Fruit fly (Drosophila melanogaster) whole organism, prepupa: ENCODE results near the gene CG4004.

Experiments
- Blimp-1 ChIP-seq: fragments of 200-800 bp; sonication (Bioruptor generic); optimal IDR thresholded peaks from 3 replicates; lab custom pipeline; 2017; ENCODE audit warnings: missing biosample characterization, missing genetic modification characterization, mild to moderate bottlenecking, moderate library complexity, missing genetic modification reagents
- CG10631 ChIP-seq: fragments of 200-800 bp; sonication (Bioruptor generic); optimal IDR thresholded peaks from 2 replicates; lab custom pipeline; 2016; ENCODE audit warnings: missing biosample characterization, missing genetic modification characterization
- CG10669 ChIP-seq: fragments of 200-800 bp; sonication (Bioruptor generic); optimal IDR thresholded peaks from 3 replicates; lab custom pipeline; 2018; ENCODE audit warnings: missing biosample characterization, mild to moderate bottlenecking, missing genetic modification characterization, moderate library complexity
- CG11294 ChIP-seq: fragments of 200-800 bp; sonication (Bioruptor generic); IDR thresholded peaks from 2 replicates; pipeline ENCODE4 v1.3.6; 2022; ENCODE audit warnings: missing biosample characterization, missing genetic modification characterization
- CG11762 ChIP-seq: fragments of 200-800 bp; sonication (Bioruptor generic); optimal IDR thresholded peaks from 3 replicates; lab custom pipeline; 2016; ENCODE audit warnings: missing biosample characterization, missing genetic modification characterization; ENCODE audit not compliant: insufficient read depth
- CG11902 ChIP-seq: fragments of 200-800 bp; sonication (Bioruptor generic); optimal IDR thresholded peaks from 3 replicates; lab custom pipeline; 2016; ENCODE audit warnings: missing biosample characterization, missing genetic modification characterization
- CG15336 ChIP-seq: fragments of 200-800 bp; sonication (Bioruptor generic); IDR thresholded peaks from 2 replicates; pipeline ENCODE4 v1.3.6; 2022; ENCODE audit warnings: missing biosample characterization, missing genetic modification characterization
- CG31627 ChIP-seq: fragments of 200-800 bp; sonication (Bioruptor generic); optimal IDR thresholded peaks from 3 replicates; lab custom pipeline; 2016; ENCODE audit warnings: missing biosample characterization, missing genetic modification characterization
- CG3919 ChIP-seq: fragments of 200-800 bp; sonication (Bioruptor generic); optimal IDR thresholded peaks from 3 replicates; lab custom pipeline; 2016; ENCODE audit warnings: missing biosample characterization, missing genetic modification characterization
- CG4318 ChIP-seq: fragments of 200-800 bp; sonication (Bioruptor generic); optimal IDR thresholded peaks from 3 replicates; lab custom pipeline; 2017; ENCODE audit warnings: missing biosample characterization, mild to moderate bottlenecking, missing genetic modification characterization
- CG6792 ChIP-seq: fragments of 200-800 bp; sonication (Bioruptor generic); optimal IDR thresholded peaks from 3 replicates; lab custom pipeline; 2016; ENCODE audit warnings: missing biosample characterization, missing genetic modification characterization
- CG6854 ChIP-seq: fragments of 200-800 bp; sonication (Bioruptor generic); optimal IDR thresholded peaks from 2 replicates; lab custom pipeline; 2017; ENCODE audit warnings: missing biosample characterization, mild to moderate bottlenecking, missing genetic modification characterization
- CG8119 ChIP-seq: fragments of 200-800 bp; sonication (Bioruptor generic); IDR thresholded peaks from 3 replicates; pipeline ENCODE4 v1.3.6; 2022; ENCODE audit warnings: missing biosample characterization, missing genetic modification characterization
- CG8632 ChIP-seq: fragments of 200-800 bp; sonication (Bioruptor generic); optimal IDR thresholded peaks from 3 replicates; lab custom pipeline; 2016; ENCODE audit warnings: missing biosample characterization, missing genetic modification characterization
- Eip75B ChIP-seq: fragments of 200-800 bp; sonication (Bioruptor generic); optimal IDR thresholded peaks from 3 replicates; lab custom pipeline; 2016; ENCODE audit warnings: missing biosample characterization, missing genetic modification characterization
- Eip78C ChIP-seq: fragments of 200-800 bp; sonication (Bioruptor generic); peaks from one replicate; lab custom pipeline; 2016; ENCODE audit warnings: missing biosample characterization, missing genetic modification characterization
- Eip93F ChIP-seq: fragments of 200-800 bp; sonication (Bioruptor generic); optimal IDR thresholded peaks from 2 replicates; lab custom pipeline; 2016; ENCODE audit warnings: missing biosample characterization, mild to moderate bottlenecking, missing genetic modification characterization
- Ets21C ChIP-seq: fragments of 200-800 bp; sonication (Bioruptor generic); optimal IDR thresholded peaks from 3 replicates; lab custom pipeline; 2016; ENCODE audit warnings: missing biosample characterization, missing genetic modification characterization
- Hr38 ChIP-seq: sonication (Bioruptor generic); optimal IDR thresholded peaks from 2 replicates; lab custom pipeline; 2016; ENCODE audit warnings: missing biosample characterization, missing genetic modification characterization
- Hr39 ChIP-seq: fragments of 200-800 bp; sonication (Bioruptor generic); optimal IDR thresholded peaks from 2 replicates; lab custom pipeline; 2016; ENCODE audit warnings: missing biosample characterization, missing genetic modification characterization
- Hr4 ChIP-seq: fragments of 200-800 bp; sonication (Bioruptor generic); optimal IDR thresholded peaks from 3 replicates; lab custom pipeline; 2016; ENCODE audit warnings: missing biosample characterization, missing genetic modification characterization
- Lpt ChIP-seq: fragments of 200-800 bp; sonication (Bioruptor generic); optimal IDR thresholded peaks from 3 replicates; lab custom pipeline; 2016; ENCODE audit warnings: missing biosample characterization, missing genetic modification characterization
- Met ChIP-seq: fragments of 200-800 bp; sonication (Bioruptor generic); optimal IDR thresholded peaks from 3 replicates; lab custom pipeline; 2016; ENCODE audit warnings: missing biosample characterization, missing genetic modification characterization
- OdsH ChIP-seq: fragments of 200-800 bp; sonication (Bioruptor generic); optimal IDR thresholded peaks from 3 replicates; lab custom pipeline; 2016; ENCODE audit warnings: missing biosample characterization, missing genetic modification characterization
- Smox ChIP-seq: fragments of 200-800 bp; sonication (Bioruptor generic); optimal IDR thresholded peaks from 3 replicates; lab custom pipeline; 2016; ENCODE audit warnings: missing biosample characterization, missing genetic modification characterization
- Sox102F ChIP-seq: fragments of 200-800 bp; sonication (Bioruptor generic); optimal IDR thresholded peaks from 2 replicates; lab custom pipeline; 2016; ENCODE audit warnings: missing biosample characterization, mild to moderate bottlenecking, missing genetic modification characterization
- Sox15 ChIP-seq: fragments of 200-800 bp; sonication (Bioruptor generic); optimal IDR thresholded peaks from 3 replicates; lab custom pipeline; 2016; ENCODE audit warnings: missing biosample characterization, missing genetic modification characterization
- acj6 ChIP-seq: fragments of 200-800 bp; sonication (Bioruptor generic); optimal IDR thresholded peaks from 3 replicates; lab custom pipeline; 2016; ENCODE audit warnings: missing biosample characterization, missing genetic modification characterization
- cyc ChIP-seq: fragments of 200-800 bp; sonication (Bioruptor generic); optimal IDR thresholded peaks from 3 replicates; lab custom pipeline; 2016; ENCODE audit warnings: missing biosample characterization, missing genetic modification characterization
- dsx ChIP-seq: fragments of 200-800 bp; optimal IDR thresholded peaks from 3 replicates; lab custom pipeline; 2019; ENCODE audit warnings: missing biosample characterization, mild to moderate bottlenecking, missing genetic modification characterization, moderate library complexity; ENCODE audit not compliant: poor library complexity, severe bottlenecking
- eg ChIP-seq: fragments of 200-800 bp; sonication (Bioruptor generic); IDR thresholded peaks from 3 replicates; pipeline ENCODE4 v1.3.6; 2022; ENCODE audit warnings: missing biosample characterization, missing genetic modification characterization
- esn ChIP-seq: fragments of 200-800 bp; sonication (Bioruptor generic); optimal IDR thresholded peaks from 2 replicates; lab custom pipeline; 2016; ENCODE audit warnings: missing biosample characterization, mild to moderate bottlenecking, missing genetic modification characterization, moderate library complexity
- fd85E ChIP-seq: fragments of 200-800 bp; sonication (Bioruptor generic); optimal IDR thresholded peaks from 3 replicates; lab custom pipeline; 2016; ENCODE audit warnings: missing biosample characterization, missing genetic modification characterization
- net ChIP-seq: fragments of 200-800 bp; sonication (Bioruptor generic); optimal IDR thresholded peaks from 3 replicates; lab custom pipeline; 2016; ENCODE audit warnings: missing biosample characterization, missing genetic modification characterization
- pdm3 ChIP-seq: fragments of 200-800 bp; sonication (Bioruptor generic); optimal IDR thresholded peaks from 3 replicates; lab custom pipeline; 2016; ENCODE audit warnings: missing biosample characterization, missing genetic modification characterization
- salr ChIP-seq, 2 experiments: fragments of 200-800 bp; sonication (Bioruptor generic); optimal IDR thresholded peaks; 3 replicates each; lab custom pipeline; 2016 to 2018; ENCODE audit warnings: missing biosample characterization in 2 of 2, missing genetic modification characterization in 2 of 2, mild to moderate bottlenecking in 1 of 2
- spab ChIP-seq: fragments of 200-800 bp; sonication (Bioruptor generic); optimal IDR thresholded peaks from 2 replicates; lab custom pipeline; 2017; ENCODE audit warnings: missing biosample characterization, mild to moderate bottlenecking, missing genetic modification characterization, missing genetic modification reagents
- ss ChIP-seq, 2 experiments: fragments of 200-800 bp; sonication (Bioruptor generic); optimal IDR thresholded peaks; 2 replicates in 1 of 2; 3 replicates in 1 of 2; lab custom pipeline; 2017 to 2018; ENCODE audit warnings: mild to moderate bottlenecking in 2 of 2, missing biosample characterization in 2 of 2, missing genetic modification characterization in 2 of 2, moderate library complexity in 1 of 2
- svp ChIP-seq: fragments of 200-800 bp; sonication (Bioruptor generic); peaks from one replicate; lab custom pipeline; 2016; ENCODE audit warnings: missing biosample characterization, missing genetic modification characterization
- topi ChIP-seq: fragments of 200-800 bp; sonication (Bioruptor generic); optimal IDR thresholded peaks from 3 replicates; lab custom pipeline; 2016; ENCODE audit warnings: missing biosample characterization, missing genetic modification characterization

CG4004 gene

dm6 chrX:12699095-12699750 lies 44.8 kb upstream of the CG4004 start (continued):
- TF ChIP-seq CG11762 (GFP tag; lab: Kevin White, UChicago) (peak; percentile 17), acj6 (GFP tag; lab: Kevin White, UChicago) (peak; percentile 61), CG11294 (GFP tag; lab: Robert Waterston, UW) (no peak), fd85E (GFP tag; lab: Kevin White, UChicago) (no peak), cyc (GFP tag; lab: Kevin White, UChicago) (peak; percentile 55), Blimp-1 (GFP tag; lab: Kevin White, UChicago) (peak; percentile 24), Eip75B (peak; percentile 63), CG10631 (GFP tag; lab: Kevin White, UChicago) (peak; percentile 54), CG10669 (GFP tag; lab: Kevin White, UChicago) (peak; percentile 70), Hr39 (GFP tag; lab: Kevin White, UChicago) (peak; percentile 59), svp (GFP tag; lab: Kevin White, UChicago) (peak; percentile 83), Eip93F (GFP tag; lab: Kevin White, UChicago) (no peak), eg (GFP tag; lab: Robert Waterston, UW) (peak; percentile 47; the same call in 1 of the 3 replicates), CG31627 (GFP tag; lab: Kevin White, UChicago) (peak; percentile 64), CG3919 (GFP tag; lab: Kevin White, UChicago) (peak; percentile 62), Hr38 (GFP tag; lab: Kevin White, UChicago) (no peak), pdm3 (GFP tag; lab: Kevin White, UChicago) (peak; percentile 57), Ets21C (GFP tag; lab: Kevin White, UChicago) (peak; percentile 21), Lpt (GFP tag; lab: Kevin White, UChicago) (no peak), Hr4 (GFP tag; lab: Kevin White, UChicago) (peak; percentile 35), CG6792 (GFP tag; lab: Kevin White, UChicago) (peak; percentile 69), Eip78C (GFP tag; lab: Kevin White, UChicago) (peak; percentile 94), ss (GFP tag; optimal IDR thresholded peaks at IDR 0.05; lab: Kevin White, UChicago) (peak; percentile 48 to 71), topi (GFP tag; lab: Kevin White, UChicago) (peak; percentile 66), Sox15 (GFP tag; lab: Kevin White, UChicago) (peak; percentile 9), Sox102F (GFP tag; lab: Kevin White, UChicago) (peak; percentile 70), net (GFP tag; lab: Kevin White, UChicago) (peak; percentile 43), CG11902 (GFP tag; lab: Kevin White, UChicago) (peak; percentile 16), Smox (GFP tag; lab: Kevin White, UChicago) (peak; percentile 54), CG6854 (GFP tag; lab: Kevin White, UChicago) (peak; percentile 1), esn (GFP tag; lab: Kevin White, UChicago) (peak; percentile 72), Met (peak; percentile 75), spab (GFP tag; lab: Kevin White, UChicago) (peak; percentile 54), CG4318 (GFP tag; lab: Kevin White, UChicago) (no peak)
- TF ChIP-seq, all 60 proteins: peak for 50

DNA sequence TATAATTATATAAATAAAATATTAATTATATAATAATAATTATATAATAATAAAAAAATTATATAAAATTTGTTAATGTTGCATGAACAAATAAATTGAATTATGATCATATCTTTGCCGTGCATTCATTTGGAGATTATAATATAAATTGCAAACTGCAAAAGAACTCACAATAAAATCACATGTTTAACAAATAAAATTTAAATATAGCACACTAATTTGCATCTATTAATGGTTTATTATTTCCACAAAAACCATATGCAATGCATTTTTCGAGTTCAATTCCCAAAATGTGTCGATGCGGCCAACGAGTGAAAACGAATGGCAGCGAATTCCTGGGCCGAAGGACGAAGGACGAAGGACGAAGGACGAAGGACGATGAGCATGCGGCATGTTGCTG lies 38.5 kb upstream of the CG4004 start, which contains the start of gene CG15725:
CG15725 (plus strand) TSS at position 301 of the 400 bp plus-strand sequence.
- no peak for TF ChIP-seq CG6854 (GFP tag; lab: Kevin White, UChicago)
- TF ChIP-seq eg (GFP tag; lab: Robert Waterston, UW): no peak
- no peak for TF ChIP-seq svp (GFP tag; lab: Kevin White, UChicago)
- no peak for TF ChIP-seq pdm3 (GFP tag; lab: Kevin White, UChicago)
- TF ChIP-seq Lpt (GFP tag; lab: Kevin White, UChicago): no peak
- no peak for TF ChIP-seq CG8632 (GFP tag; lab: Kevin White, UChicago)
- TF ChIP-seq Hr38 (GFP tag; lab: Kevin White, UChicago): no peak
- TF ChIP-seq CG11762 (GFP tag; lab: Kevin White, UChicago): no peak

DNA sequence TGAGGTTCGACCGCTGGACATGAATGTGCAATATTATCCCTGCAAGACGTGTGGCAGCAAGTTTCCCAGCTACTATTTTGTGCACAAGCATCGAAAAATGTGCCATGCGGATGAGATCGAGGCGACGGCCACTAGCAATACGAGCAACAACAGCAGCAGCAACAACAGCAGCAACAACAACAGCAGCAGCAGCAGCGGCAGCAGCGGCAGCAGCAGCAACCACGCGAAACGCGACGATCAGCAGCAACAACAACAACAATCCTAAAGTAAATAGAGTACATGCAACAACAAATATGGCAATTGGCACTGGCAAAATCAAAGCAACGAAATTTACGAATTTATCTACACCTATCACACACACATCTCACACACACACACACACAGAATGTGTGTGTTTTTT lies 35.7 kb upstream of the CG4004 start:
- no peak for TF ChIP-seq fd85E (GFP tag; lab: Kevin White, UChicago)
- no peak for TF ChIP-seq salr (GFP tag; optimal IDR thresholded peaks at IDR 0.05; lab: Kevin White, UChicago)
- no peak for TF ChIP-seq CG15336 (GFP tag; lab: Robert Waterston, UW)
- 0 out of 3 replicates have a peak, but pooled peaks have one; percentile 19 for TF ChIP-seq CG8119
- TF ChIP-seq CG6854 (GFP tag; lab: Kevin White, UChicago): no peak
- TF ChIP-seq acj6 (GFP tag; lab: Kevin White, UChicago): no peak
- TF ChIP-seq dsx (GFP tag; lab: Kevin White, UChicago): no peak
- no peak for TF ChIP-seq OdsH
- TF ChIP-seq, all 60 proteins: peak for 1
